Worm (Caenorhabditis elegans) whole organism, L2 larva: ENCODE results near the gene sart-3.

Source experiments
- crh-2 ChIP-seq: sonication (generic microtip); optimal IDR thresholded peaks from 2 replicates; lab custom pipeline; 2017; ENCODE audit warnings: missing biosample characterization, missing genetic modification characterization
- lin-39 ChIP-seq: fragments of 150-350 bp; optimal IDR thresholded peaks from 2 replicates; lab custom pipeline; 2014; ENCODE audit warnings: missing biosample characterization, missing genetic modification reagents, missing genetic modification characterization
- unc-39 ChIP-seq: fragments of 150-350 bp; optimal IDR thresholded peaks from 2 replicates; lab custom pipeline; 2014; ENCODE audit warnings: missing biosample characterization, missing genetic modification characterization
- unc-62 ChIP-seq: fragments of 150-350 bp; optimal IDR thresholded peaks from 2 replicates; lab custom pipeline; 2014; ENCODE audit warnings: missing biosample characterization, missing genetic modification reagents, missing genetic modification characterization

DNA sequence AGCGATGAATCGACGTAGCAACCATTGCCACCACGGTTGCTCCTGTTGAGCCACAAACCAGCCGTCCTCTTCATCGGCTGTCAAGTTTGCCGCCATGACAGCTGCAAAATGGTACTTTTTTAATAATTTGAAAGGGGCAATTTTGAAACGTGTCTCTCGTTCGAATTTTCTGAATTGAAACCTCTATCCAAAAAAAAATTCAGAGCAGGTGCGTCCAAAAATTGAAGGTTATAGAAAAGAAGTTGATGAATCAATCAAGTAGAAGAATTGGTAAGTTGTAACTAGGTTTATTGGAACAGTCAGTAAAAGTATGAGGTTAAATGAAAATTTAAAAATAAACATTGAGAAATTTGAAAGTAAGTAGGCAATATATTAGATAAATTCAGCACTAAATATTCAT is 28.6 kb upstream of the sart-3 start, which contains the start of gene T01G1.4:
- TF ChIP-seq crh-2 (tag; lab: Kevin White, UChicago) (no peak), unc-39 (tag; lab: Kevin White, UChicago) (no peak), unc-62 (no peak), lin-39 (tag; lab: Kevin White, UChicago) (no peak)
